Worm (Caenorhabditis elegans): ENCODE data around the gene W09B6.4.

Gene W09B6.4

DNA sequence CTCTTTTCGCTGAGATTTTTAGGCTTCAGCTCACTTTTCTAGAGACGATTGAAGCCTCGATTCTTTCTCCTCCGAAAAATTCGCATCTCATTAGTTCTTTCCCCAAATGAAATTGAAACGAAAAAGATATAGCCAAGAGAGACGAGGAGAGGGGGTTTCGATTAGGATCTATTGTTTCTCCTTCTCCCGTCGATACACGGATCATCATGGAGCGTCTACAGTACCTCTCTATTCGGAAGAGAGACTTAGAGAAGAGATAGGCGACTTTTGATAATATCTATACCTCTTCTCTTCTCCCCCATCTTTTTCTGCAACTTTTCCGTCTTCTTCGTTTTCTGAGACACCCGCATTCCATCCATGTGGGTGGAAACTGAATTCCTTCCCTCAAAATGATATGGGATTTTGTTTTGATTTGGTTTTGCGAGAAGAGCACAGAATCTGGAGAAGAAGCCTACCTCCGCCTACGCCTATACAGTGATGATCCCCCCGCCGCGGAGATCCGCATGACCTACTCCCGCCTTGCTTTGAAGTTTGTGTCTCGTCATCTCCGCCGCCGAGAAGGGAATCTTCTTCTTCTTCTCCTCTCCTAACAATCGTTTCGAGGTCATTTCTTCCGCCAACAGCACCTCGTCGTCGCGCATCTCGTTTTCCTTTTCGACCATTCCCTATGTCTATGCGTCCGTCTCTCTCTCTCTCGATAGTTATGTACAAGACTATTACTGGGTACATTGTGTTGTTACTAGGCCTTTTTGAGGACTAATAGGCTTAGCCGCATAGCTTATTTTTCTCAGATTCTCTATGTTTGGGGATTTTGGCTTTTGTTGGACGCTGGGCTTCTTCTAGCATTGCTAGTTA, 1.3 kb upstream of the W09B6.4 start:
- TF ChIP-seq dao-5 (tag; optimal IDR thresholded peaks at IDR 0.05) (no peak), him-1 (tag; optimal IDR thresholded peaks at IDR 0.05) (no peak), W03F9.2 (tag; optimal IDR thresholded peaks at IDR 0.05) (no peak)

DNA sequence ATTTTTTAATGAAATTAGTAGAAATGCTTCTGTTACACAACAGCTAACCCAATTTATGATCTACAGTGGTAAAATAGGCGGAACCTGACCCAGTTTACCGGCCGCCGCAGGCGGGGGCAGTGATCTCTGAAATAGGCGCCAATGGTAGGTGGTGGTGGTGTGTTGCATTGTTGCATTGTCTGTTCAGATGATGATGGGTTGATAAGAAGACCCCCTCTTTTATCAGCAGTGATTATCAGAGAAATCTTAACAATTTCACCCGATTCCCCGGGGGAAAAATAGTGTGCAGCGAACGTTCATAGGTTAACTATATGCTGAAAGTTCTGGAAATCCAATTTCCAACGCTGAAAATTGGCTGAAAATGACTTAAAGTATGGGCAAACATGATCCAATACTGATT, 2.0 kb downstream of the W09B6.4 start:
- TF ChIP-seq him-1 (tag; optimal IDR thresholded peaks at IDR 0.05) = no peak
- no peak for TF ChIP-seq dao-5 (tag; optimal IDR thresholded peaks at IDR 0.05)
- no peak for TF ChIP-seq W03F9.2 (tag; optimal IDR thresholded peaks at IDR 0.05)

DNA sequence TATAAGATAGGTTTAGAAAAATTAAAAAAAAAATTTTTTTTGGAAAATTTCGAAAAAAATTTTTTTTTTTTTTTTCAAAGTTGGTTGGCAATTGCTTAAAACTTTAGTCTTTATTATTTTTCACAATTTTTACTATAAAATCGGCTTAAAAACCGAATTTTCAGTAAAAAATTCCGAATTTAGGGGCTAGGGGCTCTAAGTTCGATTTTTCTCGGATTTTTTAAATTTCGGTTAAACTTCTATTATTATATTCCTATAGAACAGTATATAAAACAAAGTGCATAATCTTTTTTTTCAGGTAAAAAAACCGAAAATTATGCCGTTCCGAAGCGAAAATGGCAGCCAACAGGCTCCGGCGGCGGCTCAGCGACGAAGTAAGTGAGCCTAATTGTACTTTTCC, 4.2 kb downstream of the W09B6.4 start, which contains the start of gene pod-2:
TSS of gene pod-2 (plus strand) at position 301 of the 400 bp plus-strand sequence.
- TF ChIP-seq him-1 (tag; optimal IDR thresholded peaks at IDR 0.05) (no peak), W03F9.2 (tag; optimal IDR thresholded peaks at IDR 0.05) (no peak), dao-5 (tag; optimal IDR thresholded peaks at IDR 0.05) (no peak)

DNA sequence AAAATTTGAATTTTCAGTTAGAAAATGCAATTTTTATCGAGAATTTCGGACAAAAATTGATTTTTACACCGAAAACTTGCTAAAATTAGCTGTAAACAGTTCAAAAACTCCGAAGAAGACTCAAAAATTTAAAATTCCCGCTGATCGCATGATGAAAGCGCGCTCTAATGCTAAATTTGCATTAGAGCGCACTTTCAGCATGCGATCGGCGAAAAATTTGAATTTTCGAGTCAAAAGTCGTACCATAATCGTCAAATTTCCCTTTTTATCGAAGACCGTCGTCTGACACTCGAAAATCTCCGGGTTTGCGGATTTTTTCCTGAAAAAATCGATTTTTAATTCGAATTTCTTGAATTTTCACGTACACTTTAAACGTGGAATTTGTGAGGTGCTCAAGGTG, 7.3 kb downstream of the W09B6.4 start:
- TF ChIP-seq W03F9.2 (tag; optimal IDR thresholded peaks at IDR 0.05) = no peak
- no peak for TF ChIP-seq him-1 (tag; optimal IDR thresholded peaks at IDR 0.05)
- TF ChIP-seq dao-5 (tag; optimal IDR thresholded peaks at IDR 0.05) = no peak

DNA sequence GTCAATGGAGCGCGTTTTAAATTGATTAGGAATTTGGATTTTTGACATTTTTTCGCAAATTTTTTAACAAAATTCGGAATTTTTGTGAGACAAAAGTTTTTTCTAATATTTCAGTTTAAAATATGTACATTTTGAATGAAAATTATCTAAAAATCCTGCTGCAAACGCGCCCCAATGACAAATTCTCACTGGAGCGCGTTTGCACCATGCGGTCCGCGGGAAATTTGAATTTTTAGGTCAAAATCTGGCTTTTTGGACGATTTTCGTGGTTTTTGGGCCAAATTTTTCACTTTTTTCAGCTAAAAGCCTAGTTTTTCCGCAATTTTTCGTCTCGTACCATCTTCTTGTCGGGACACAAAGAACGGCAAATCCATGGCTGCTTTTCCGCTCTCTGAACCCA, 7.9 kb downstream of the W09B6.4 start:
- TF ChIP-seq W03F9.2 (tag; optimal IDR thresholded peaks at IDR 0.05) (no peak), dao-5 (tag; optimal IDR thresholded peaks at IDR 0.05) (no peak), him-1 (tag; optimal IDR thresholded peaks at IDR 0.05) (no peak)

DNA sequence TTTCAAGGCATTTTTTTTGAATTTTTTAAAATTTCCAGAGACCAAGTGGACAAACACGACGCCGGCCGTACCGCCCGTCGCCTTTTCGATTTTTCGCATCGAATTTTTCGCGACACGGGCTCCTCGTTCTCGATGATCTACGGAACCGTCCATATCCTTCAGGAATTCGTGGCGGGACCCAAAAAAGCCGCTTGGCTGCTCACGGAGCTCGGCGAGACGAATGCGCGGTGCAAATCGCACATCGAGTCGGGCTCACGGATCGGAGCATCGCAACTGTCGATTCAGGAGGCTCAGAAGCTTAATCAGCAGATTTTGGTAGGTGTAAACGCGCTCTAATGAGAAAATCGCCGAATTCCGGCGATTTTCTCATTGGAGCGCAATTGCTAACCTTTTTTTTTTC, 8.8 kb downstream of the W09B6.4 start:
- TF ChIP-seq him-1 (tag; optimal IDR thresholded peaks at IDR 0.05) (no peak), dao-5 (tag; optimal IDR thresholded peaks at IDR 0.05) (no peak), W03F9.2 (tag; optimal IDR thresholded peaks at IDR 0.05) (no peak)

DNA sequence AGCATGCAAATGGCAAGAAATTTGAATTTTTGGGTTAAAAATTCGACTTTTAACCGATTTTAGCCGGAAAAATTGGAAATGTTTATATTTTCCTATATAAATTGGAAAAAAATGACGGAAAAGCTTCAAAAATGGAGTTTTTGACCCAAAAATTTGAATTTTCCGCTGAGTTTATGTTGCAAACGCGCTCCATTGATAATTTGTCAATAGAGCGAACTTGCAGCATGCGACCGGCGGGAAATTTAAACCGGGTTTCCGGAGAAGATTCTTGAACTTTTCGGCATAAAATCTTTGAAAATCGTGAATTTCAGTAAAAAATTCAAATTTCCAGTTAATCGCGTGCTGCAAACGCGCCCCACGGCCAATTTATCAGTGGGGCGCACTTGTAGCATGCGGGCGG, 9.3 kb downstream of the W09B6.4 start:
- TF ChIP-seq W03F9.2 (tag; optimal IDR thresholded peaks at IDR 0.05) (no peak), dao-5 (tag; optimal IDR thresholded peaks at IDR 0.05) (no peak), him-1 (tag; optimal IDR thresholded peaks at IDR 0.05) (no peak)

DNA sequence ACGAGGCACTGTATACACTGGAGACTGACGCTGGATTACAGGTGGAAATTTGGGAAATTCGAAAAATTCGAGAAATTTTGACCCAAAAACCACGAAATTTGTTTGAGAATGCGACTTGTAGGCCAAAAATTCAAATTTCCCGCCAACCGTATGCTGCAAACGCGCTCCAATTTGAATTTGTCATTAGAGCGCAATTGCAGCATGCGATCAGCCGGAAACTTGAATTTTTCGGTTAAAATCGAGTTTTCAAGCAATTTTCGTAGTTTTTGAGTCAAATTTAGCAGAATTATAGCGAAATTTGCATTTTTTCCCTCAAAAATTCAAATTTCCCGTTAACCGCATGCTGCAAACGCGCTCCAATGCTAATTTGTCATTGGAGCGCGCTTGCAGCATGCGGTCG, 10.4 kb downstream of the W09B6.4 start:
- TF ChIP-seq dao-5 (tag; optimal IDR thresholded peaks at IDR 0.05) (no peak), him-1 (tag; optimal IDR thresholded peaks at IDR 0.05) (no peak), W03F9.2 (tag; optimal IDR thresholded peaks at IDR 0.05) (no peak)

DNA sequence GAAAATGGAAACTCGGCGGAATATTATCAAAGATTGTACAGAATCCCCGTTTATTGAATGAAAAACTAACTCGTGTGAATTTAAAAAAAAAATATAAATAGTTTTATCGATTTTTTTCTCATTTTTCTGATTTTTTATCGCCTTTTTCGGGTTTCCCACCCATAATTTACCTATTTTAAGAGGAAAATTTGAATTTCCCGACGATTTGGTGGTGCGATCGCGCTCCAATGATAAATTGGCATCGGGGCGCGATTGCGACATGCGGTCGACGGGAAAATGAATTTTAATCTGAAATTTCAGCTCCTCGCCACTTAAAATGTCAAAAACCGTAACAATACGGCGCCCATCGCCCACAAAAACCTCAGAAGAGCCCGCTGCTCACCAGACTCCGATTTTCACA, 13.0 kb downstream of the W09B6.4 start, which contains the start of gene taf-6.1:
TSS of gene taf-6.1 (plus strand) at position 301 of the 400 bp plus-strand sequence.
- TF ChIP-seq dao-5 (tag; optimal IDR thresholded peaks at IDR 0.05) (no peak), W03F9.2 (tag; optimal IDR thresholded peaks at IDR 0.05) (no peak), him-1 (tag; optimal IDR thresholded peaks at IDR 0.05) (no peak)

DNA sequence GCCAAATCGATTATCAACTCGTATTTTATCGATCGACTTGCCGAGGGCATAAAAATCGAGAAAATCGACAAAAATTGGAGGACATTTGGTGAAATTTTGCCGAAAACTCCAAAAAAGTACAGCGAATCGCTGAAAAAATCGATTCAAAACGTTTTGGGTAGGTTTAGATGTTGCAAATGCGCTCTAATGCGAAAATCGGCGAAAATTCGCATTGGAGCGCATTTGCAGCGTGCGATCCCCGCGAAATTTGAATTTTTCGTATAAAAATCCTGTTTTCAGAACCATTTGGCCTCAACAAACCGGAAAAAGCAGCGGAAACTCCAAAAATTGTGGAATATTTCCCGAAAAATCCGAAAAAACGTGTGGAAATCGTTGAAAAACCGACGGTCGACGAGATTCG, 14.2 kb downstream of the W09B6.4 start:
- no peak for TF ChIP-seq W03F9.2 (tag; optimal IDR thresholded peaks at IDR 0.05)
- TF ChIP-seq dao-5 (tag; optimal IDR thresholded peaks at IDR 0.05) = no peak
- no peak for TF ChIP-seq him-1 (tag; optimal IDR thresholded peaks at IDR 0.05)

DNA sequence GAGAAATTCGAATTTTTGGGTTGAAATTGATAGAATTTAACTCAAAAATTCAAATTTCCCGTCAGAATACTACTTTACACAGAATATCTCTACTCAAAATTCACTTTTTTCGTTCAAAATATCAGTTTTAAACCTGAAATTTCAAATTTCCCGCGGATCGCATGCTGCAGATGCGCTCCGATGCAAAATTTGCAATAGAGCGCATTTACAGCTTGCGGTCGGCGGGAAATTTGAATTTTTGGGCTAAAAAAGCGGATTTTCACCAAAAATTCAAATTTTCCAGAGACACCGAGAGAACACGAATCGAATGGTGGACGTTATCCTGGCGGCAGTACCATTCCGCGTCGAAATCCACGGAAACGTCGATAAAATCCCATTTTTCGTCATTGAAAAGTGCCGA, 15.9 kb downstream of the W09B6.4 start:
- TF ChIP-seq him-1 (tag; optimal IDR thresholded peaks at IDR 0.05) = no peak
- TF ChIP-seq dao-5 (tag; optimal IDR thresholded peaks at IDR 0.05) = no peak
- TF ChIP-seq W03F9.2 (tag; optimal IDR thresholded peaks at IDR 0.05) = no peak

DNA sequence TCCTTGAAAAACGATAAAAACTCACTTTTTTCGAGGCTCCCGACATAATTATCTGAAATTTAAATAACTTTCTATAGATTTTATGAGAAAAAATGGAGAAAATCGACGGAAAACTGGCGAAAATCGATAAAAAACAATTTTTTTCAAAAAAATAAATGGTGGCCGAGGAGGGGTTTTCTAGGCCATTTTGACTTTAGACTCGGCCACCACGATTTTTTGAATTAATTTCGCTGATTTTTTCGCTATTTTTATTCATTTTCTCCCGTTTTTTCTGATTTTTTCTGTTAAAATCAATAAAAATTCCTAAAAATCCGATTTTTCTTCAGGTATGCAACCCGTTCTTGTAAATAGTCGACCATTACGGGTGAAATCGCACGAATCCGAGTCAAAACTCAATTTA, 17.4 kb downstream of the W09B6.4 start, which contains the start of the genes sut-1 and eri-3:
TSS of gene sut-1 (minus strand) at position 58 of the 400 bp plus-strand sequence.
TSS of gene eri-3 (plus strand) at position 327 of the 400 bp plus-strand sequence.
- TF ChIP-seq him-1 (tag; optimal IDR thresholded peaks at IDR 0.05) = no peak

DNA sequence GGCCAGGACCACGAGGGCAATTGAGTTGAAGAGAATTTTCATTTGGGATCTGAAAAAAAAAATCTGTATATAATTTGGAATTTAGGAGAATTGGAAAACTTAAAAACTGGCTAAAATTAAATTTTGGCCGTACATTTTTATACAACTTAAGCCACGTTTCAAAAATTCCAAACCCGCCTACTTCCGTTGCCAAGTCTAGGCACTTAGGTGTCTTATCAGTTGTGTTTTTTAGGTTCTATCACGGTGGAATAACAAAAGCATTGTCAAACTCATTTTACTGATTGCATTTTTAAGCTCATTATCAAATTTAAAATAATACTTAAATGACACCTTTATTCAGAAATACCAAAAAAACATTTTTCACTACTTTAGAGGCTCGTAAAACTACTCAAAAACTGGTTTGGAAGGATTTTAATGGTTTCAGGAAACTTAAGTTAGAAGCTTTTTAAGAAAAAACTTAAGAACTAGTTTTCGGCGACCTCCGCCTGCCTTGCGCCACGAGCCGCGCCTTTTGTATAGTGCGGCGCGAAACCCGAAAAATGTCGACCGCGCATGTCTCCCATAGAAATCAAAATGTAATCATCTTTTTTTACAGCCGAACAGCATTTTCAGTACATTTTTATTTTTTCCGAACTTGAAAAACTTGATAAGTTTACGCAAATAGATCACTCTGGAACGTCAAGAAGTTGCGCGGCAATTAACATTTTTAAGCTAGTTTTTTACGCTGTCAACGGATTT, 22.5 kb downstream of the W09B6.4 start, which contains the start of gene lips-13:
TSS of gene lips-13 (minus strand) at position 51 of the 738 bp plus-strand sequence.
- TF ChIP-seq dao-5 (tag; optimal IDR thresholded peaks at IDR 0.05) (no peak), him-1 (tag; optimal IDR thresholded peaks at IDR 0.05) (no peak), W03F9.2 (tag; optimal IDR thresholded peaks at IDR 0.05) (no peak)

DNA sequence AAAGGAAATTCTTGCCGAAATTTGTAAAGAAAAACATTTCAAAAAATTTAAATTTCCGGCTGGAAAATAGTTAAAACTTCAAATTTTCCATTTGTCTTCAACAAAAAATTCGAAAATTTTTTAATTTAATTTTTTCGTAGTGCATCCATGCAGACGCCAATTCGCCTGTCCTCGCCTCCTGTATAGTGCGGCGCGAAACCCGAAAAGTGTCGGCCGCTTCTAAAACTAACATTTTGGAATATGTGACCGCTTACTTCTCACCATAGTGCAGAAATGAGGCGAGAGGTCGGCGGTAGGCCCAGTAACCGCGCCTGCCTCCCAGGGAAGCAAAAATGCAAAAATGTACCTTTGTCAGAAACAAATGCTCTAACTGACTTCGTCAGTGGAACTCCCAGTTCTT, 24.1 kb downstream of the W09B6.4 start:
- no peak for TF ChIP-seq him-1 (tag; optimal IDR thresholded peaks at IDR 0.05)
